Worm (Caenorhabditis elegans) whole organism, young adult: ENCODE measurements around the gene gly-10.

Experiments
- bed-1 ChIP-seq: fragments of 200-800 bp; sonication (Bioruptor generic); IDR thresholded peaks from 2 replicates; pipeline ENCODE4 v1.3.6; 2022; ENCODE audit warnings: missing genetic modification reagents, missing genetic modification characterization, missing compliant biosample characterization
- rcor-1 ChIP-seq: fragments of 200-800 bp; sonication (Bioruptor generic); IDR thresholded peaks from 2 replicates; pipeline ENCODE4 v1.3.6; 2022; ENCODE audit warnings: missing genetic modification reagents, missing genetic modification characterization, missing compliant biosample characterization

DNA sequence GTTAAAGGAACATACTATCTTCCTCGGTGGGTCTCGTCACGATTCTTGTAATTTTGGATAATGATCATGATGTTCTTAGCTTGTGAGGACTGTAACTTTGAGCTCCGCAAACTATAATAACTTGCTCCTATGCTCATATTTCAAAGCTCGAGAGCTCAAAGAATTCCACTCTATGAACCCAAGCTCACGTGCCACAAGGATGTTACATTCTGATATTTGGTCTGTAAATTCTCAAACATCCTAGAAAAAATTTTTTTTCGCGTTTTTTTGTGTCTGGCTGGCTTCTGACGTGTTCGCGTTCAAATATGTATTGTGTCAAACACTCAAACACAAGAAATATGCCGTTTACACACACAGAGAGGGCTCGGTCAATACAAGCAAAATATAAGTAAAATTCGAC lies 2.8 kb upstream of the gly-10 start, which contains the start of gene Y45F10D.16:
- TF ChIP-seq rcor-1 (GFP tag; lab: Robert Waterston, UW) (no peak), bed-1 (GFP tag; lab: Robert Waterston, UW) (no peak)
